Fruit fly (Drosophila melanogaster) whole organism, larva: ENCODE measurements around the gene Wdr62.

ENCODE experiments used
- noc ChIP-seq: fragments of 200-800 bp; sonication (Bioruptor generic); optimal IDR thresholded peaks from 3 replicates; lab custom pipeline; 2019; ENCODE audit warnings: missing biosample characterization, mild to moderate bottlenecking, missing genetic modification characterization, moderate library complexity

Wdr62 gene

dm6 chr2L:1884409-1885082, at the start of gene Wdr62:
TSS of gene Wdr62 (plus strand) at chr2L:1884622.
- TF ChIP-seq noc: peak; percentile 56

DNA sequence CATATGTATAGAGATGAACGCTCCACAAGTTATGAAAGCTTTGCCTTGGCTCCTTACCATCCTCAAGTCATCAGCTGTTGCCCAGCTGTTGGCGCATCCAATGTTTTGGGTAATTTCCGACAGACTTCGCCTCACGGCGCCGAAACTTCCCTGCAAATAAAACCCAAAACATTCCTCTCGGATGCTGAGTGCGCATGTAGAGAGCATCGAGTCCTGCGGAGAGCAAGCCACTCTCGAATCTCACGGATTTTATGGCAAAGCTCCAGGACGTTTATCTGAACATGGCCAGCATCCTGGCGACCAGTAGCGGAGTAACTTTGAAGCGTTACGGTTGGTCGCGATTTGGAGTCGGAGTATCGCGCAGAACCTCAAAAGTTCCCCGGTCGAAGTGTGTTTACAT, 48.2 kb upstream of the Wdr62 start, which contains the start of gene wry:
Gene wry (plus strand): TSS at position 301 of the 400 bp plus-strand sequence.
- no peak for TF ChIP-seq noc

- TF ChIP-seq noc: no peak
These were observed 46.6 kb upstream of the Wdr62 start for dm6 chr2L:1837717-1838368.

- no peak for TF ChIP-seq noc
These were observed 45.4 kb upstream of the Wdr62 start for dm6 chr2L:1839019-1839418.

DNA sequence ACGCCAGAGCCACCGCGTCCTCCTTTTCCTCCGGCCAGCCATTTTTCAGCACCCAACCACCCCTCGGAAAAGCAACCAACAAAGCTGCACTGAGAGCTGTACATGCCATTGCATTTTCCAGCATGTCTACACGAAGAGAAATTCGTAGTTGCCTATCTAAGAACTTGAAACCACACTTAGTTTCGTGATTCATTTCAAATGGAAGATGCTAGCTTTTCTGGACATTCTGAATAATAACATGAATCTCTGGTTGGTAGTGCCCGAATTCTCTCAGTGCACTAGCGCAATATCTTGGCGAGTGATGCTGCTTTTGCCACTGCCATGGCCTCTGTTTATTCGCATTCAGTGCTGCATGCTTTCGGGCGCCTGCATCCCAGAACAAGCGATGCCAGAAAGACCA, 22.4 kb upstream of the Wdr62 start:
- no peak for TF ChIP-seq noc

DNA sequence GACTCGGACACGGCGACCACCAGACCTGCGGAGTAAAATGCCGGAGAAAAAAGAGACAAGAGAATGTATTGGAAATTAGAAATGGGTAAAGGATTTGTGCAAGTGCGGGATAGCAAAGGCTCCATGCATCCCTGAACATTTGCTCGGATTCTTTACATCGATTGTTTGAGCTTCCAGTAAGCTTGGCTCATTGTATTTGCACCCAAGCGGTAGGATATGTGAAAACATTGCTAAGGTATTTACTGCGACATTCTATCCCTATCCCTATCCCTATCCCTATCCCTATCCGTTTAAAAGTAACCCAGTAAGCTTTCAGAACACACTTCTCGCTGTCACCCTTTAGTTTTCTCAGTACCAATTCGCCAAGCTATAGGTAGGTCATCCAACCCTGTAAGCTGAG, 14.9 kb upstream of the Wdr62 start, which contains the start of gene CG7295:
Gene CG7295 (plus strand): TSS at position 301 of the 400 bp plus-strand sequence.
- TF ChIP-seq noc: no peak

- no peak for TF ChIP-seq noc
These were observed 10.8 kb upstream of the Wdr62 start for dm6 chr2L:1873609-1874096.

DNA sequence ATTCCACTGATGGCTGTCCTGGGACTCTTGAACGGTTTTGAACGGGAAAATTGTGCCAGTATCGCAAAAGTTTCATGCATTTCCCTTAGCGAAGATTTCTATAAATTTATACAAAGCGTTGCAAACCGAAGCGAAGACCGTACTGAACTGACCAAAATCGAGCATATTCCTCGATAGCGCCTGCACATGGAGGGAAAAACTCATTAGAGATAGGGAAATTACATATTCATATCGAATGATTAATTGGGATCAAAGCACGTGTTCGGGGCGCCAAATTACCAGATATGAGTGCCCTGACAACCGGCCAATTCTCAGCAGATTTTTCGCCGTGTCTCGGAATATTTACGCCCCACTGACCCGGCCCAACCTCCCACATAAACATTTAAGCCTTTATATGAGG, 3.0 kb upstream of the Wdr62 start, which contains the start of gene CG31663:
Gene CG31663 (minus strand): TSS at position 101 of the 400 bp plus-strand sequence.
- no peak for TF ChIP-seq noc

- no peak for TF ChIP-seq noc
These were observed 1.3 kb upstream of the Wdr62 start, which contains the start of gene CG15358 for dm6 chr2L:1883114-1883513. TSS of gene CG15358 (minus strand) at chr2L:1883214.

DNA sequence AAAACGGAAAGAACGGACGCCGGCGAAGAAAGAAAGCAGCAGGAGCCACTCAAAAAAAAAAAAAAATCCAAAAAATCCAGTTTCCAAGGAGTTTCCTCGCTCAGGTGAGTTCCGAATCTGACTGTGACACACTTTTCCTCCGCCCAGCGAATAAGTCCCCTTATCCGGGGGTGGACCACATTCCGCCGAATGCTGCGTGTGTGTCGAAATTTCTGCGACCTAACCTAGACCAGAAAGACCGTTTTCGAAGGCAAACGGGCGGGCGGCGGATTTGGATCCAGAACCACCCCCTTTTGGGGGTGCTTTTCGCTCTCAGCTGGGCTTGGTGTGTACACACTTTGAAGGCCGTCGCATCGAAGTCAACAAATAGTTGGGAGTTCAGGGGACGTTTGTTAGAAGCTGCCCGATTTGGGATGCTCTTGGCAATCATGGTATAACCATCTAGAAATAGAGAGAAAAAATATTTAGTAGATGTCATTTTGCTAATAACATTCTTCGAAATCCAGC, 846 bp downstream of the Wdr62 start:
- TF ChIP-seq noc: no peak

- no peak for TF ChIP-seq noc
These were observed 2.2 kb downstream of the Wdr62 start for dm6 chr2L:1886533-1887183.

DNA sequence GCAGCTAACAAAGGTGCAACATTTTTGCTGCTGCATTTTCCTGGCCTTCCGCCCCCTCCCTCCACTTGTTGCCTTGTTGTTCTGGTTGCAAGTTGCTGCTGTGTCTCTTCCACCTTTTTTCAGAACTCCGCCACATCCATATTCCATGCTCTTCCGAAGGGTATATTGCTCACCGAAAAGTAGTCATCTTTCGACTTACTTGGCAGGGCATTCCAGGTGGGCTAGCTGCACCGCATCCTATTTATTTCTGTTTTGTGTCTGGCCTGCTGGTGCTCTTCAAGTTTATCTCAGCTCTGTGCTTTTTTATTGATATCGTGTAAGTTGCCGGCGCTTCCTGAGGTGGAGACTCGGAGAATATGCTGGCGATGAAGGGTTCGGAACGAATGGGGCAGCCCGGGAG, 3.3 kb downstream of the Wdr62 start:
- TF ChIP-seq noc: no peak

- TF ChIP-seq noc: no peak
These were observed 16.8 kb downstream of the Wdr62 start for dm6 chr2L:1901269-1901668.

DNA sequence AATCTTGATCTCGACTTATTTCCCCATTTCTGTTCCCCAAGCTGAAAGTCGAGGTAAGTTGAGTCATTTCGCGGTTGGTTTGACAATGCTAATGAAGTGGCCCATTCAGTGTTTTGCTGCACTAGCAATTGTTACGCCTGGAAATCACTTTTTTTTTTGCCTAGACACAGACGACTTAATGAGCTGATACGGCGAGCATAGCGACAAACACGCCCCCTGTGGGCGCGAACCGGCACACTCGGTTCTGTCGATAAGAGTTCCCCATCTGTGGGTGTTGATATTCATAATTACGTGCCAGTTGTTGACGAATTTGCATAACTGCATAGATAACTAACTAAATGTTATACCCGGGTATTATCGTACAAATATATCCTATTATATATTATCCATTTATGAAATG, 17.8 kb downstream of the Wdr62 start:
- TF ChIP-seq noc: no peak

DNA sequence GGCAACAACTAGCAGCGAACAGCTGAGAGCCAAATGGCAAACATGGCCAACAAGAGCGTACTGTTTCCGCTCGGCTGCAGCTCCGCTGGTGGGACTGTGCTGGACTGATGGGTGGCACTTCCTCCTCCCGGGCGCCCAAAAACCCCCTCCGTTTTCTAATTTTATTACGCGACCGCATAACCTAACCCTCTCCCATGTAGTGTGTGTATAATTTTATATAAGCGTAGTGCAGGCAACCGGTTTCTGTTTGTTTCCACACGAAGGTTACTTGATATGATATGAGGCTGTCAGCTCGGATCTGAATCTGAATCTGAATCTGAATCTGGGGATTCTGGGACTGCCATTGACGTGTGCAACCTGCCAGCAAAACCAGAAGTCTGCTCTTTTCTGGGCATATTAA, 18.5 kb downstream of the Wdr62 start:
- no peak for TF ChIP-seq noc

DNA sequence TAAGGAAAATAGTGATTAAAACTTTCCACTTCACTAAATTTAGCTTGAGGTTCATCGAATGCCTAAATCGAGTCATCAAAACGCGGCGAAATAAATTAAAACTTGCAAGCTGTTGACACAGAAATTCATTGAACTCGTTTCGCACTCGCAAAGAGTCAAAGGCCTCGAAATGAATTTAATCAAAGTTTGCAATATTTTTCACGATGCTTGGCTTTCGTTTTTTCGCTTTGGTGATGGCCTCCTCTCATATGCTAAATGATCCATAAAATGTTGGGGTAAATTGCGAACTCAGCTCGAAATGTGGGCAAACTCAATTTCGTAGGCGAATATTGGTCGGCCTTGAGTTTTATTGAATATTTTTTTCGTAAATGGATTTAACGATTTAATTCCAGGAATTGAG, 21.9 kb downstream of the Wdr62 start:
- no peak for TF ChIP-seq noc

DNA sequence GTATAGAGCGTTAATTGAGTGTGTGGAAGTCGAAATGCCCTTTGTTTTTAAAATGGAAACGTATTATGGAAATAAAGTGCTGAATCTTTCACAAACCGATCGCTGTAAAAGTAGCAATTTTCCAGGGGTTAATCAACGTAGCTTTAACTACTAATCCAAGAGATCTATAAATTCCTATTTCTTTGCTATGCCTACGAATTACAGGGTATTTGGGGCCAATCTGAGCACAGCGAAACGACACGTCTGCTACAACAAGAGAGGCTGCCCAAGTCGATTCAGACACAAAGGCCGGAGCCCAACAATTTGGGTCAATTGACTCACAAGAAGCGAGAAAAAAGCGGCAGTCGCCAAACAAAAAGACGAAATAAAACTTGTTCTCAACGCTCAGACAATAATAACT, 22.7 kb downstream of the Wdr62 start:
- TF ChIP-seq noc: no peak
